Worm (Caenorhabditis elegans) whole organism, L2 larva: Measurements from ENCODE around the gene col-180.

Experiments
- C34F6.9 ChIP-seq: fragments of 150-350 bp; optimal IDR thresholded peaks from 2 replicates; lab custom pipeline; 2014; ENCODE audit warnings: missing biosample characterization, missing genetic modification characterization
- F13H6.1 ChIP-seq: sonication (generic microtip); optimal IDR thresholded peaks from 2 replicates; lab custom pipeline; 2016; ENCODE audit warnings: missing genetic modification characterization, missing compliant biosample characterization
- R02D3.7 ChIP-seq: fragments of 150-350 bp; optimal IDR thresholded peaks from 2 replicates; lab custom pipeline; 2014; ENCODE audit warnings: missing biosample characterization, missing genetic modification characterization
- Y55F3AM.14 ChIP-seq: fragments of 200-800 bp; sonication (Bioruptor generic); optimal IDR thresholded peaks from 2 replicates; lab custom pipeline; 2018; ENCODE audit warnings: mild to moderate bottlenecking, missing genetic modification characterization, missing compliant biosample characterization
- ZK546.5 ChIP-seq: sonication (generic microtip); optimal IDR thresholded peaks from 2 replicates; lab custom pipeline; 2017; ENCODE audit warnings: missing biosample characterization, missing genetic modification characterization
- alr-1 ChIP-seq: fragments of 150-350 bp; optimal IDR thresholded peaks from 2 replicates; lab custom pipeline; 2014; ENCODE audit warnings: missing biosample characterization, missing genetic modification characterization
- aly-2 ChIP-seq: fragments of 150-350 bp; optimal IDR thresholded peaks from 2 replicates; lab custom pipeline; 2014; ENCODE audit warnings: missing biosample characterization, missing genetic modification characterization
- blmp-1 ChIP-seq: sonication (generic microtip); optimal IDR thresholded peaks from 2 replicates; lab custom pipeline; 2017; ENCODE audit warnings: missing genetic modification characterization, mild to moderate bottlenecking, missing compliant biosample characterization, antibody characterized with exemption, moderate library complexity; ENCODE audit not compliant: insufficient read depth
- ceh-16 ChIP-seq: fragments of 150-350 bp; optimal IDR thresholded peaks from 2 replicates; lab custom pipeline; 2014; ENCODE audit warnings: missing biosample characterization, missing genetic modification characterization
- ceh-82 ChIP-seq: fragments of 150-350 bp; optimal IDR thresholded peaks from 2 replicates; lab custom pipeline; 2014; ENCODE audit warnings: missing biosample characterization, missing genetic modification characterization
- crh-2 ChIP-seq: sonication (generic microtip); optimal IDR thresholded peaks from 2 replicates; lab custom pipeline; 2017; ENCODE audit warnings: missing biosample characterization, missing genetic modification characterization
- dmd-4 ChIP-seq: sonication (generic microtip); optimal IDR thresholded peaks from 2 replicates; lab custom pipeline; 2017; ENCODE audit warnings: missing biosample characterization, missing genetic modification characterization
- egl-27 ChIP-seq: sonication (generic microtip); optimal IDR thresholded peaks from 3 replicates; lab custom pipeline; 2017; ENCODE audit warnings: missing biosample characterization, missing genetic modification reagents, missing genetic modification characterization
- elt-1 ChIP-seq: fragments of 150-350 bp; optimal IDR thresholded peaks from 2 replicates; lab custom pipeline; 2014; ENCODE audit warnings: missing biosample characterization, missing genetic modification characterization
- elt-3 ChIP-seq: sonication (generic microtip); optimal IDR thresholded peaks from 2 replicates; lab custom pipeline; 2017; ENCODE audit warnings: missing biosample characterization, missing genetic modification characterization
- fos-1 ChIP-seq: fragments of 150-350 bp; optimal IDR thresholded peaks from 2 replicates; lab custom pipeline; 2014; ENCODE audit warnings: missing biosample characterization, missing genetic modification characterization
- gmeb-1 ChIP-seq: fragments of 150-350 bp; optimal IDR thresholded peaks from 2 replicates; lab custom pipeline; 2014; ENCODE audit warnings: missing biosample characterization, missing genetic modification characterization
- lin-11 ChIP-seq: fragments of 150-350 bp; sonication (generic microtip); optimal IDR thresholded peaks from 2 replicates; lab custom pipeline; 2014; ENCODE audit warnings: missing biosample characterization, missing genetic modification characterization, inconsistent platforms, mixed read lengths
- lin-13 ChIP-seq: fragments of 150-350 bp; optimal IDR thresholded peaks from 2 replicates; lab custom pipeline; 2014; ENCODE audit warnings: missing biosample characterization, missing genetic modification reagents, missing genetic modification characterization
- lsy-2 ChIP-seq, 2 experiments: fragments of 150-350 bp in 1 of 2; sonication (generic microtip) in 1 of 2; optimal IDR thresholded peaks; 2 replicates each; lab custom pipeline; 2014 to 2017; ENCODE audit warnings: missing biosample characterization in 2 of 2, missing genetic modification characterization in 2 of 2
- mab-5 ChIP-seq: fragments of 150-350 bp; optimal IDR thresholded peaks from 2 replicates; lab custom pipeline; 2014; ENCODE audit warnings: missing biosample characterization, missing genetic modification characterization
- mbf-1 ChIP-seq: sonication (generic microtip); optimal IDR thresholded peaks from 2 replicates; lab custom pipeline; 2017; ENCODE audit warnings: missing biosample characterization, missing genetic modification characterization
- mdl-1 ChIP-seq, 2 experiments: fragments of 150-350 bp in 1 of 2; sonication (generic microtip) in 1 of 2; optimal IDR thresholded peaks; 2 replicates each; lab custom pipeline; 2017; ENCODE audit warnings: missing biosample characterization in 2 of 2, missing genetic modification characterization in 2 of 2
- nhr-10 ChIP-seq: sonication (generic microtip); optimal IDR thresholded peaks from 2 replicates; lab custom pipeline; 2017; ENCODE audit warnings: missing biosample characterization, missing genetic modification characterization
- nhr-129 ChIP-seq: fragments of 150-350 bp; optimal IDR thresholded peaks from 2 replicates; lab custom pipeline; 2014; ENCODE audit warnings: missing biosample characterization, missing genetic modification characterization
- nhr-23 ChIP-seq: fragments of 150-350 bp; optimal IDR thresholded peaks from 2 replicates; lab custom pipeline; 2014; ENCODE audit warnings: missing biosample characterization, missing genetic modification reagents, missing genetic modification characterization
- nhr-237 ChIP-seq: fragments of 150-350 bp; optimal IDR thresholded peaks from 2 replicates; lab custom pipeline; 2014; ENCODE audit warnings: missing biosample characterization, missing genetic modification characterization
- nhr-25 ChIP-seq: fragments of 150-350 bp; sonication (generic microtip); optimal IDR thresholded peaks from 3 replicates; lab custom pipeline; 2014; ENCODE audit warnings: missing biosample characterization, missing genetic modification characterization
- nhr-6 ChIP-seq: fragments of 150-350 bp; optimal IDR thresholded peaks from 2 replicates; lab custom pipeline; 2014; ENCODE audit warnings: missing biosample characterization, missing genetic modification characterization
- nhr-77 ChIP-seq: fragments of 150-350 bp; optimal IDR thresholded peaks from 2 replicates; lab custom pipeline; 2014; ENCODE audit warnings: missing biosample characterization, missing genetic modification characterization
- peb-1 ChIP-seq: fragments of 150-350 bp; optimal IDR thresholded peaks from 2 replicates; lab custom pipeline; 2014; ENCODE audit warnings: missing biosample characterization, missing genetic modification characterization
- sem-4 ChIP-seq: fragments of 150-350 bp; optimal IDR thresholded peaks from 2 replicates; lab custom pipeline; 2014; ENCODE audit warnings: missing biosample characterization, missing genetic modification reagents, missing genetic modification characterization
- skn-1 ChIP-seq: sonication (generic microtip); optimal IDR thresholded peaks from 2 replicates; lab custom pipeline; 2017; ENCODE audit warnings: missing biosample characterization, missing genetic modification characterization
- sma-3 ChIP-seq: sonication (generic microtip); optimal IDR thresholded peaks from 2 replicates; lab custom pipeline; 2016; ENCODE audit warnings: missing genetic modification reagents, missing genetic modification characterization, missing compliant biosample characterization
- sma-9 ChIP-seq, 2 experiments: fragments of 150-350 bp in 1 of 2; sonication (generic microtip) in 1 of 2; optimal IDR thresholded peaks; 2 replicates each; lab custom pipeline; 2014 to 2016; ENCODE audit warnings: missing genetic modification characterization in 2 of 2, mild to moderate bottlenecking in 1 of 2, missing biosample characterization in 1 of 2, missing compliant biosample characterization in 1 of 2, missing genetic modification reagents in 1 of 2, moderate library complexity in 1 of 2
- snpc-4 ChIP-seq: fragments of 150-350 bp; optimal IDR thresholded peaks from 2 replicates; lab custom pipeline; 2014; ENCODE audit warnings: missing biosample characterization, missing genetic modification characterization
- unc-39 ChIP-seq: fragments of 150-350 bp; optimal IDR thresholded peaks from 2 replicates; lab custom pipeline; 2014; ENCODE audit warnings: missing biosample characterization, missing genetic modification characterization
- unc-62 ChIP-seq: fragments of 150-350 bp; optimal IDR thresholded peaks from 2 replicates; lab custom pipeline; 2014; ENCODE audit warnings: missing biosample characterization, missing genetic modification reagents, missing genetic modification characterization
- zag-1 ChIP-seq: fragments of 150-350 bp; optimal IDR thresholded peaks from 2 replicates; lab custom pipeline; 2014; ENCODE audit warnings: missing biosample characterization, missing genetic modification characterization
- ztf-1 ChIP-seq: fragments of 200-800 bp; sonication (Bioruptor generic); conservative IDR thresholded peaks from 2 replicates; pipeline ENCODE4 v1.3.6; 2022; ENCODE audit warnings: missing genetic modification characterization, missing compliant biosample characterization

The col-180 gene

ce11 chrX:11665522-11666017 is 46.5 kb downstream of the col-180 start:
- TF ChIP-seq nhr-129 (tag; lab: Kevin White, UChicago): no peak
- TF ChIP-seq blmp-1 (tag; lab: Kevin White, UChicago): peak; percentile 95
- TF ChIP-seq sem-4 (tag; lab: Kevin White, UChicago): peak; percentile 40
- no peak for TF ChIP-seq C34F6.9
- TF ChIP-seq mdl-1 (tag; optimal IDR thresholded peaks at IDR 0.05; lab: Kevin White, UChicago): no peak
- no peak for TF ChIP-seq F13H6.1 (tag; lab: Kevin White, UChicago)
- TF ChIP-seq nhr-25: peak; percentile 14
- TF ChIP-seq ceh-82 (tag; lab: Kevin White, UChicago): no peak
- TF ChIP-seq mab-5: no peak
- TF ChIP-seq R02D3.7: no peak
- TF ChIP-seq sma-9 (GFP tag; optimal IDR thresholded peaks at IDR 0.05; lab: Kevin White, UChicago): no peak
- TF ChIP-seq sma-9 (tag; optimal IDR thresholded peaks at IDR 0.05; lab: Kevin White, UChicago): no peak
- TF ChIP-seq peb-1 (tag; lab: Kevin White, UChicago): no peak

- TF ChIP-seq sma-9 (GFP tag; optimal IDR thresholded peaks at IDR 0.05; lab: Kevin White, UChicago): no peak
- no peak for TF ChIP-seq sma-9 (tag; optimal IDR thresholded peaks at IDR 0.05; lab: Kevin White, UChicago)
- TF ChIP-seq nhr-77 (tag; lab: Kevin White, UChicago): no peak
- no peak for TF ChIP-seq unc-39 (tag; lab: Kevin White, UChicago)
- no peak for TF ChIP-seq lin-13 (GFP tag; lab: Kevin White, UChicago)
- no peak for TF ChIP-seq nhr-23 (tag; lab: Kevin White, UChicago)
- no peak for TF ChIP-seq ZK546.5 (tag; lab: Kevin White, UChicago)
- no peak for TF ChIP-seq skn-1 (tag; lab: Kevin White, UChicago)
- no peak for TF ChIP-seq R02D3.7
- TF ChIP-seq lin-11 (tag; lab: Kevin White, UChicago): no peak
- TF ChIP-seq egl-27 (tag; lab: Kevin White, UChicago): no peak
- TF ChIP-seq elt-3 (tag; lab: Kevin White, UChicago): no peak
- TF ChIP-seq mbf-1: no peak
- TF ChIP-seq nhr-6 (tag; lab: Kevin White, UChicago): no peak
- TF ChIP-seq zag-1 (tag; lab: Kevin White, UChicago): no peak
- TF ChIP-seq sma-3: no peak
- no peak for TF ChIP-seq elt-1
- no peak for TF ChIP-seq nhr-237 (tag; lab: Kevin White, UChicago)
Measured at ce11 chrX:11664184-11664583, 47.9 kb downstream of the col-180 start.

- no peak for TF ChIP-seq F13H6.1 (tag; lab: Kevin White, UChicago)
- TF ChIP-seq alr-1 (tag; lab: Kevin White, UChicago): no peak
- peak; percentile 12 for TF ChIP-seq sma-9 (GFP tag; optimal IDR thresholded peaks at IDR 0.05; lab: Kevin White, UChicago)
- no peak for TF ChIP-seq sma-9 (tag; optimal IDR thresholded peaks at IDR 0.05; lab: Kevin White, UChicago)
- TF ChIP-seq egl-27 (tag; lab: Kevin White, UChicago): no peak
Measured at ce11 chrX:11662557-11662956, 49.5 kb downstream of the col-180 start.

DNA sequence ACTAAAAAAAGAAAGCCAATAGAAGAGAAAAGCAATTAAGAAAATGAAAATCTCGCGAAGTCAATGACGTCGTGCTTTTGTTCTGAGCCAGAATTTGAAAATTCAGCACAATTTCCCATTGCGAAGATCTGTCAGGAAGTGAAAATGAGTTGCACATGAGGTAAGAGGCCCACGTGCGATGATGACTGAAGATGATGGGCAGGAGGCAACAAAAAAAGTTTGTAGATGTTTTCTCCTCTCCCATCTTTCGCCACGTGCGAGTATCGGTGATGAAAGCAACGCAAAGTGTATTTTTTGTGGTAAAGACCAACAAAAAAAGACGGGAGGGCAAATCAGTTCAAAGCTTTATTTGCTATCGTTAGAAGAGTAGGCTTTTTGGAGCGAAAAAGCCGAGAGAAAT is 50.0 kb downstream of the col-180 start:
- TF ChIP-seq C34F6.9: peak; percentile 23
- no peak for TF ChIP-seq egl-27 (tag; lab: Kevin White, UChicago)
- TF ChIP-seq mbf-1: no peak
- no peak for TF ChIP-seq nhr-23 (tag; lab: Kevin White, UChicago)
- no peak for TF ChIP-seq ztf-1 (GFP tag; lab: Robert Waterston, UW)
- TF ChIP-seq unc-39 (tag; lab: Kevin White, UChicago): no peak
- no peak for TF ChIP-seq zag-1 (tag; lab: Kevin White, UChicago)
- no peak for TF ChIP-seq snpc-4
- no peak for TF ChIP-seq sma-9 (GFP tag; optimal IDR thresholded peaks at IDR 0.05; lab: Kevin White, UChicago)
- TF ChIP-seq sma-9 (tag; optimal IDR thresholded peaks at IDR 0.05; lab: Kevin White, UChicago): no peak
- peak; percentile 32 for TF ChIP-seq nhr-129 (tag; lab: Kevin White, UChicago)
- TF ChIP-seq ZK546.5 (tag; lab: Kevin White, UChicago): no peak
- TF ChIP-seq sma-3: no peak
- TF ChIP-seq elt-1: no peak

- peak; percentile 95 for TF ChIP-seq nhr-129 (tag; lab: Kevin White, UChicago)
- TF ChIP-seq fos-1: peak; percentile 95
- TF ChIP-seq mbf-1: no peak
- no peak for TF ChIP-seq nhr-25
- no peak for TF ChIP-seq nhr-23 (tag; lab: Kevin White, UChicago)
- peak; percentile 21 for TF ChIP-seq lin-13 (GFP tag; lab: Kevin White, UChicago)
- TF ChIP-seq egl-27 (tag; lab: Kevin White, UChicago): peak; percentile 1
- no peak for TF ChIP-seq mab-5
- peak; percentile 44 for TF ChIP-seq sma-3
- no peak for TF ChIP-seq unc-62
- no peak for TF ChIP-seq dmd-4 (tag; lab: Kevin White, UChicago)
- TF ChIP-seq nhr-10 (tag; lab: Kevin White, UChicago): no peak
- TF ChIP-seq mdl-1 (tag; optimal IDR thresholded peaks at IDR 0.05; lab: Kevin White, UChicago): peak in 1 of 2 experiments; percentile 77
- no peak for TF ChIP-seq aly-2 (tag; lab: Kevin White, UChicago)
- TF ChIP-seq R02D3.7: no peak
- TF ChIP-seq nhr-237 (tag; lab: Kevin White, UChicago): no peak
- TF ChIP-seq gmeb-1: peak; percentile 25
- TF ChIP-seq lin-11 (tag; lab: Kevin White, UChicago): no peak
- no peak for TF ChIP-seq elt-1
- TF ChIP-seq elt-3 (tag; lab: Kevin White, UChicago): no peak
- TF ChIP-seq F13H6.1 (tag; lab: Kevin White, UChicago): peak; percentile 67
- TF ChIP-seq sma-9 (GFP tag; optimal IDR thresholded peaks at IDR 0.05; lab: Kevin White, UChicago): peak; percentile 94
- TF ChIP-seq sma-9 (tag; optimal IDR thresholded peaks at IDR 0.05; lab: Kevin White, UChicago): no peak
- TF ChIP-seq ceh-16 (tag; lab: Kevin White, UChicago): no peak
- TF ChIP-seq zag-1 (tag; lab: Kevin White, UChicago): no peak
- no peak for TF ChIP-seq snpc-4
- no peak for TF ChIP-seq lsy-2 (tag; optimal IDR thresholded peaks at IDR 0.05; lab: Kevin White, UChicago)
- TF ChIP-seq Y55F3AM.14 (GFP tag; lab: Kevin White, UChicago): no peak
- TF ChIP-seq crh-2: peak; percentile 79
Measured at ce11 chrX:11661625-11662024, 50.5 kb downstream of the col-180 start, which contains the start of gene sfxn-1.5. sfxn-1.5 (minus strand) TSS chrX:11661660.
